Worm (Caenorhabditis elegans) whole organism, mixed stage, embryonic: ENCODE results near the gene dhs-11.

Source experiments
- M03D4.4 ChIP-seq: sonication (generic microtip); optimal IDR thresholded peaks from 2 replicates; lab custom pipeline; 2017; ENCODE audit warnings: mild to moderate bottlenecking, missing genetic modification characterization, missing compliant biosample characterization
- bed-3 ChIP-seq: fragments of 200-800 bp; sonication (Bioruptor generic); optimal IDR thresholded peaks from 3 replicates; lab custom pipeline; 2018; ENCODE audit warnings: mild to moderate bottlenecking, missing genetic modification characterization, moderate library complexity, missing compliant biosample characterization
- blmp-1 ChIP-seq: fragments of 150-350 bp; optimal IDR thresholded peaks from 2 replicates; lab custom pipeline; 2014; ENCODE audit warnings: missing biosample characterization, missing genetic modification characterization
- ceh-43 ChIP-seq: fragments of 200-800 bp; sonication (Bioruptor generic); optimal IDR thresholded peaks from 2 replicates; lab custom pipeline; 2018; ENCODE audit warnings: mild to moderate bottlenecking, missing genetic modification characterization, moderate library complexity, missing compliant biosample characterization
- ceh-83 ChIP-seq: fragments of 200-800 bp; sonication (Bioruptor generic); optimal IDR thresholded peaks from 2 replicates; lab custom pipeline; 2018; ENCODE audit warnings: mild to moderate bottlenecking, missing genetic modification characterization, missing compliant biosample characterization
- ces-1 ChIP-seq: fragments of 150-350 bp; optimal IDR thresholded peaks from 2 replicates; lab custom pipeline; 2014; ENCODE audit warnings: missing biosample characterization, missing genetic modification reagents, missing genetic modification characterization
- cnd-1 ChIP-seq: fragments of 200-800 bp; sonication (Bioruptor generic); optimal IDR thresholded peaks from 2 replicates; lab custom pipeline; 2018; ENCODE audit warnings: mild to moderate bottlenecking, missing genetic modification characterization, missing compliant biosample characterization
- drap-1 ChIP-seq: fragments of 200-800 bp; sonication (Bioruptor generic); optimal IDR thresholded peaks from 3 replicates; lab custom pipeline; 2018; ENCODE audit warnings: mild to moderate bottlenecking, missing genetic modification characterization, missing compliant biosample characterization
- elt-1 ChIP-seq: sonication (generic microtip); optimal IDR thresholded peaks from 2 replicates; lab custom pipeline; 2017; ENCODE audit warnings: missing genetic modification characterization, mild to moderate bottlenecking, missing compliant biosample characterization, antibody characterized with exemption, moderate library complexity, borderline replicate concordance; ENCODE audit not compliant: insufficient read depth
- flh-1 ChIP-seq: fragments of 200-800 bp; sonication (Bioruptor generic); optimal IDR thresholded peaks from 2 replicates; lab custom pipeline; 2018; ENCODE audit warnings: mild to moderate bottlenecking, missing genetic modification characterization, moderate library complexity, missing compliant biosample characterization
- ham-2 ChIP-seq: fragments of 200-800 bp; sonication (Bioruptor generic); optimal IDR thresholded peaks from 2 replicates; lab custom pipeline; 2018; ENCODE audit warnings: mild to moderate bottlenecking, missing genetic modification characterization, missing compliant biosample characterization
- lin-13 ChIP-seq: fragments of 150-350 bp; optimal IDR thresholded peaks from 2 replicates; lab custom pipeline; 2014; ENCODE audit warnings: missing biosample characterization, missing genetic modification characterization
- lin-32 ChIP-seq: fragments of 200-800 bp; sonication (Bioruptor generic); optimal IDR thresholded peaks from 2 replicates; lab custom pipeline; 2018; ENCODE audit warnings: mild to moderate bottlenecking, missing genetic modification characterization, missing compliant biosample characterization
- lsy-2 ChIP-seq: fragments of 150-350 bp; optimal IDR thresholded peaks from 2 replicates; lab custom pipeline; 2014; ENCODE audit warnings: missing biosample characterization, missing genetic modification characterization
- mab-5 ChIP-seq: fragments of 150-350 bp; optimal IDR thresholded peaks from 2 replicates; lab custom pipeline; 2014; ENCODE audit warnings: missing biosample characterization, missing genetic modification characterization
- mep-1 ChIP-seq: fragments of 150-350 bp; optimal IDR thresholded peaks from 2 replicates; lab custom pipeline; 2017; ENCODE audit warnings: missing biosample characterization, missing genetic modification reagents, missing genetic modification characterization, inconsistent platforms
- nhr-12 ChIP-seq: fragments of 150-350 bp; optimal IDR thresholded peaks from 2 replicates; lab custom pipeline; 2014; ENCODE audit warnings: missing biosample characterization, missing genetic modification characterization
- nhr-2 ChIP-seq: fragments of 150-350 bp; optimal IDR thresholded peaks from 2 replicates; lab custom pipeline; 2014; ENCODE audit warnings: missing biosample characterization, missing genetic modification characterization
- nhr-237 ChIP-seq: fragments of 150-350 bp; optimal IDR thresholded peaks from 2 replicates; lab custom pipeline; 2014; ENCODE audit warnings: missing biosample characterization, missing genetic modification characterization
- nhr-28 ChIP-seq: fragments of 150-350 bp; optimal IDR thresholded peaks from 2 replicates; lab custom pipeline; 2014; ENCODE audit warnings: missing biosample characterization, missing genetic modification characterization
- nhr-76 ChIP-seq: sonication (generic microtip); optimal IDR thresholded peaks from 2 replicates; lab custom pipeline; 2017; ENCODE audit warnings: missing biosample characterization, missing genetic modification characterization
- pha-4 ChIP-seq: fragments of 150-350 bp; optimal IDR thresholded peaks from 2 replicates; lab custom pipeline; 2018; ENCODE audit warnings: missing biosample characterization, missing genetic modification reagents, missing genetic modification characterization
- snpc-4 ChIP-seq: fragments of 150-350 bp; optimal IDR thresholded peaks from 2 replicates; lab custom pipeline; 2014; ENCODE audit warnings: missing biosample characterization, missing genetic modification characterization
- sptf-1 ChIP-seq: sonication (generic microtip); optimal IDR thresholded peaks from 2 replicates; lab custom pipeline; 2017; ENCODE audit warnings: mild to moderate bottlenecking, missing genetic modification characterization, moderate library complexity, missing compliant biosample characterization
- tbx-8 ChIP-seq: fragments of 200-800 bp; sonication (Bioruptor generic); optimal IDR thresholded peaks from 2 replicates; lab custom pipeline; 2018; ENCODE audit warnings: mild to moderate bottlenecking, missing genetic modification characterization, moderate library complexity, missing compliant biosample characterization
- unc-120 ChIP-seq: sonication (generic microtip); optimal IDR thresholded peaks from 2 replicates; lab custom pipeline; 2017; ENCODE audit warnings: missing genetic modification characterization, missing compliant biosample characterization; ENCODE audit not compliant: poor library complexity, severe bottlenecking
- unc-39 ChIP-seq: fragments of 150-350 bp; optimal IDR thresholded peaks from 2 replicates; lab custom pipeline; 2014; ENCODE audit warnings: missing biosample characterization, missing genetic modification characterization
- zip-8 ChIP-seq: fragments of 150-350 bp; optimal IDR thresholded peaks from 2 replicates; lab custom pipeline; 2014; ENCODE audit warnings: missing biosample characterization, missing genetic modification characterization
- ztf-11 ChIP-seq: fragments of 150-350 bp; optimal IDR thresholded peaks from 2 replicates; lab custom pipeline; 2014; ENCODE audit warnings: missing biosample characterization, missing genetic modification characterization

Gene dhs-11

DNA sequence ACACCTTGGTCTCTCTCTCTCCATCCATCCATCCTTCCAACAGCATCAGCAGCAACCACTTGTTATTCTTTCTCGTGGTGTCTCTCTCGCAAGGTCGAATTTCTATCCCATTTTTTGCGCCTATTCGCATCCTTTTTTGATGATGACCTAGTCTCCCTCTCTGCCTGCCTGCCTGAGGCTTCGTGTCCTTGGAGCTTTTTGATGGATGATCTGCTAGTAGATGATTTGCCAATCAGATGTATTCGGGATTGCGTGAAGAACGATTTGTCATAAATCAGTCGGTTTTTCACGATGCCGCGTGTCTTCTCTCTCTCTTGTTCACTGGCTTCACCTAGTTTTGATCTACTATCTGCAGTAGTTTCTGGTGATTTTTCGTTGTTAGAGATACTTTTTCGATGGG, 18.6 kb upstream of the dhs-11 start:
- TF ChIP-seq drap-1 (GFP tag; lab: Kevin White, UChicago) (no peak), cnd-1 (tag; lab: Kevin White, UChicago) (no peak), ham-2 (GFP tag; lab: Kevin White, UChicago) (peak; percentile 50)

DNA sequence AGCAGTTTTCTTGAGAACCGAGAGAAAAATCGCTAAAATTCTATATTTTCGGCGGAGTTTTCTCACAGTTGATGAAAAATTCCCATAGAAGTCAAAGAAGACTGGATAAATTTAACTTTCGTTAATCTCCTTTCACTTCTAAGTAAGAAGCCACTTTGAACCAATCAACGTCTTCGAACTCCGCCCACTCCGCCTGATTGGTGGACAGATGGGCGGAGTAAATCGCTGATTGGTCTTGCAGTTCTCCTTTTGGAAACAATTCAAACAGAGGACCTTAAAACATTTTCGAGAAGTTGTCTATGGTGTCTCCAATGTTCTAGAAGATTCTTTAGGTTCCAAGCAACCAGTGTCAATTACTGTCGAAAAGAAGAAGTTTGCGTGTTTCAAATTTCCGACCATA, 15.7 kb upstream of the dhs-11 start:
- TF ChIP-seq unc-120 (no peak), lin-13 (tag; lab: Kevin White, UChicago) (no peak), lsy-2 (no peak), nhr-28 (tag; lab: Kevin White, UChicago) (no peak), unc-39 (tag; lab: Kevin White, UChicago) (no peak), M03D4.4 (tag; lab: Kevin White, UChicago) (peak; percentile 1)

DNA sequence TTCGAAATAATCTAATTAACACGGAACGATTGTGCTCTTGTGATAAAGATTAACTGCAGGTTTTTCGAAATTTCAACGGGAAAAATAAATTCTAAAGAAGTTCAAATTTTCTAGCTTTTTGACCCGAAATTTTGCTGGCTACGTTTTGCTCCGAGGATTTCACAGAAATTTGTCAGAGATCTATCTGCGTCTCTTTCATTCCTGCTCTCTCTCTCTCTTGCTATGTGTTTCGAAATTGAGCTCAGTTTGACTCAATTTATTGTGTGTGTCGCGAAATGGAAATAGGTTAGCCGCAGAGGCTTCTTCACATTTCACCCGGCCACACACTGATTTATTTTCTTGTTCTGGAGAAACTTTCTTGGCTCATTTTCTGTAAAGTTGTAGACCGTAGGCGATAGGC, 15.0 kb upstream of the dhs-11 start:
- TF ChIP-seq ces-1 (GFP tag; lab: Kevin White, UChicago) (peak; percentile 68), tbx-8 (no peak)

DNA sequence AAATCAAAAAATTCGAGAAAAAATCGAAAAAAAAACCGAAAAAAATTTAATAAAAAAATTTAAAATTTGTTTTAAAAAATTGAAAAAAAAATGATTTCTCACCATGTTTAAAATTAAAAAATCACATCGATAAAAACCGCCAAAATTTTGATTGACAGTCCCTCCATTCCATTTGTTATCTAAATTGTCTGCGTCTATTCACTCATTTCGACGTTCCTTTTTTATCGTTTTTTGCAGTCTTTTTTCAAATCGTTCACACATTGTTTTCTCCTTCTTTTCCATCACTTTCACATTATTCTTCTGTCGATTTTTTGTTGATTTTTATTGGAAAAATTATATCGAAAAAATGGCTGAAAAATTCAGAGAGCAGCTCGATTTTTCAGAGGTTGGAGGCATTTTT, 13.4 kb upstream of the dhs-11 start:
- TF ChIP-seq unc-120 (no peak), snpc-4 (tag; lab: Kevin White, UChicago) (no peak), flh-1 (no peak), nhr-76 (tag; lab: Kevin White, UChicago) (no peak), ceh-43 (GFP tag; lab: Kevin White, UChicago) (no peak), ceh-83 (GFP tag; lab: Kevin White, UChicago) (no peak), nhr-2 (tag; lab: Kevin White, UChicago) (no peak), sptf-1 (no peak), tbx-8 (no peak), lin-13 (tag; lab: Kevin White, UChicago) (no peak), blmp-1 (tag; lab: Kevin White, UChicago) (no peak), elt-1 (tag; lab: Kevin White, UChicago) (no peak), lsy-2 (no peak)

DNA sequence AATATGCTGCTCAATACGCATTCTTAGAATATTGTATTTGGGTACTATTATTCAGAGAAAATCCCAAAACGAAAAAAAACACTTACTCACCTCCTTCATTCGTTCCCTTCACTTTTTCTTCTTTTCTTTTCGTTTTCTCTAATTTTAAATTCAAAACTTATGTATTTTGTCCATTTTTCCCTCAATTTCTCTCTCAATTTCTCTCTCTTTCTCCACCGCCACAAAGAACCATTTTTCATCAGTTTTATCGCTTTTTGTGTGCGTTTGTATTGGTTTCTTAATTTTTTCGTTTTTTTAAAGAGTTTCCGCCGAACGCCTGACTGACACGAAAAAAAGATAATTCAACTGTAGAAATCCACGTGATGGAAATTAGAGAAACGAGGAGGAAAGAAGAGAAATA, 12.1 kb upstream of the dhs-11 start, which contains the start of gene cnt-2:
Gene cnt-2 (plus strand): TSS at position 301 of the 400 bp plus-strand sequence.
- no peak for TF ChIP-seq pha-4 (tag; lab: Kevin White, UChicago)
- no peak for TF ChIP-seq snpc-4 (tag; lab: Kevin White, UChicago)
- no peak for TF ChIP-seq nhr-237 (tag; lab: Kevin White, UChicago)
- no peak for TF ChIP-seq bed-3 (GFP tag; lab: Kevin White, UChicago)
- no peak for TF ChIP-seq ceh-43 (GFP tag; lab: Kevin White, UChicago)
- no peak for TF ChIP-seq blmp-1 (tag; lab: Kevin White, UChicago)
- no peak for TF ChIP-seq drap-1 (GFP tag; lab: Kevin White, UChicago)
- TF ChIP-seq ham-2 (GFP tag; lab: Kevin White, UChicago) = no peak
- no peak for TF ChIP-seq M03D4.4 (tag; lab: Kevin White, UChicago)
- no peak for TF ChIP-seq lin-32 (GFP tag; lab: Kevin White, UChicago)
- TF ChIP-seq lsy-2 = no peak
- no peak for TF ChIP-seq elt-1 (tag; lab: Kevin White, UChicago)
- TF ChIP-seq mab-5 (tag; lab: Kevin White, UChicago) = no peak
- TF ChIP-seq, all 35 proteins: peak for 0

- peak; percentile 91 for TF ChIP-seq blmp-1 (tag; lab: Kevin White, UChicago)
- TF ChIP-seq ztf-11 (tag; lab: Kevin White, UChicago) = no peak
- TF ChIP-seq zip-8 = peak; percentile 11
- TF ChIP-seq nhr-12 (tag; lab: Kevin White, UChicago) = no peak
- TF ChIP-seq, all 35 proteins: peak for 2
These were observed 10.8 kb upstream of the dhs-11 start for ce11 chrIII:10653479-10653878.

- no peak for TF ChIP-seq nhr-28 (tag; lab: Kevin White, UChicago)
- TF ChIP-seq mep-1 (tag; lab: Kevin White, UChicago) = no peak
- TF ChIP-seq zip-8 = peak; percentile 79
- TF ChIP-seq ceh-43 (GFP tag; lab: Kevin White, UChicago) = no peak
- TF ChIP-seq ztf-11 (tag; lab: Kevin White, UChicago) = no peak
- no peak for TF ChIP-seq sptf-1
These were observed 10.2 kb upstream of the dhs-11 start for ce11 chrIII:10652833-10653232.
